Fruit fly (Drosophila melanogaster) whole organism, embryonic: ENCODE results near the gene meso18E.

Source experiments
- B-H1 ChIP-seq: fragments of 200-800 bp; sonication (Bioruptor generic); IDR thresholded peaks from 3 replicates; pipeline ENCODE4 v1.3.6; 2022; ENCODE audit warnings: missing biosample characterization, missing genetic modification characterization
- Blimp-1 ChIP-seq: fragments of 200-800 bp; sonication (Bioruptor generic); optimal IDR thresholded peaks from 3 replicates; lab custom pipeline; 2018; ENCODE audit warnings: missing biosample characterization, missing genetic modification characterization, mild to moderate bottlenecking, moderate library complexity, missing genetic modification reagents
- CG1024 ChIP-seq: fragments of 200-800 bp; sonication (Bioruptor generic); IDR thresholded peaks from 2 replicates; pipeline ENCODE4 v1.3.6; 2022; ENCODE audit warnings: missing biosample characterization, missing genetic modification characterization
- CG10321 ChIP-seq: fragments of 200-800 bp; sonication (Bioruptor generic); IDR thresholded peaks from 2 replicates; pipeline ENCODE4 v1.3.6; 2022; ENCODE audit warnings: missing biosample characterization, missing genetic modification characterization
- CG11504 ChIP-seq: fragments of 200-800 bp; sonication (Bioruptor generic); optimal IDR thresholded peaks from 3 replicates; lab custom pipeline; 2019; ENCODE audit warnings: missing biosample characterization, mild to moderate bottlenecking, missing genetic modification characterization, moderate library complexity
- CG12236 ChIP-seq: fragments of 200-800 bp; sonication (Bioruptor generic); optimal IDR thresholded peaks from 2 replicates; lab custom pipeline; 2016; ENCODE audit warnings: missing biosample characterization, missing genetic modification characterization
- CG15514 ChIP-seq: fragments of 200-800 bp; sonication (Bioruptor generic); optimal IDR thresholded peaks from 3 replicates; lab custom pipeline; 2017; ENCODE audit warnings: missing biosample characterization, missing genetic modification characterization, mild to moderate bottlenecking, moderate library complexity, missing genetic modification reagents
- CG17829 ChIP-seq: fragments of 200-800 bp; optimal IDR thresholded peaks from 2 replicates; lab custom pipeline; 2019; ENCODE audit warnings: missing biosample characterization, mild to moderate bottlenecking, missing genetic modification characterization, moderate library complexity
- CG1832 ChIP-seq: fragments of 200-800 bp; sonication (Bioruptor generic); optimal IDR thresholded peaks from 2 replicates; lab custom pipeline; 2017; ENCODE audit warnings: missing biosample characterization, mild to moderate bottlenecking, missing genetic modification characterization, inconsistent platforms
- CG2199 ChIP-seq: fragments of 200-800 bp; sonication (Bioruptor generic); IDR thresholded peaks from 3 replicates; pipeline ENCODE4 v1.3.6; 2022; ENCODE audit warnings: missing biosample characterization, missing genetic modification characterization
- CG2202 ChIP-seq: fragments of 200-800 bp; sonication (Bioruptor generic); optimal IDR thresholded peaks from 2 replicates; lab custom pipeline; 2018; ENCODE audit warnings: missing biosample characterization, mild to moderate bottlenecking, missing genetic modification characterization
- CG32532 ChIP-seq: fragments of 200-800 bp; sonication (Bioruptor generic); IDR thresholded peaks from 2 replicates; pipeline ENCODE4 v1.3.6; 2022; ENCODE audit warnings: missing biosample characterization, missing genetic modification characterization
- CG33557 ChIP-seq: fragments of 200-800 bp; sonication (Bioruptor generic); optimal IDR thresholded peaks from 2 replicates; lab custom pipeline; 2019; ENCODE audit warnings: missing biosample characterization, mild to moderate bottlenecking, missing genetic modification characterization, moderate library complexity
- CG3995 ChIP-seq: fragments of 200-800 bp; sonication (Bioruptor generic); optimal IDR thresholded peaks from 3 replicates; lab custom pipeline; 2016; ENCODE audit warnings: missing biosample characterization, missing genetic modification characterization
- CG5245 ChIP-seq: fragments of 200-800 bp; sonication (Bioruptor generic); optimal IDR thresholded peaks from 3 replicates; lab custom pipeline; 2016; ENCODE audit warnings: missing biosample characterization, missing genetic modification characterization
- CG6254 ChIP-seq: fragments of 200-800 bp; sonication (Bioruptor generic); optimal IDR thresholded peaks from 3 replicates; lab custom pipeline; 2017; ENCODE audit warnings: mild to moderate bottlenecking, missing biosample characterization, missing genetic modification reagents, missing genetic modification characterization
- CG6689 ChIP-seq: fragments of 200-800 bp; sonication (Bioruptor generic); IDR thresholded peaks from 2 replicates; pipeline ENCODE4 v1.3.6; 2022; ENCODE audit warnings: missing biosample characterization, missing genetic modification characterization
- CG6791 ChIP-seq: fragments of 200-800 bp; sonication (Bioruptor generic); IDR thresholded peaks from 3 replicates; pipeline ENCODE4 v1.3.6; 2022; ENCODE audit warnings: missing biosample characterization, missing genetic modification characterization; ENCODE audit not compliant: partially characterized antibody
- CkIIα-i1 ChIP-seq: fragments of 200-800 bp; sonication (Bioruptor generic); IDR thresholded peaks from 2 replicates; pipeline ENCODE4 v1.3.6; 2022; ENCODE audit warnings: missing biosample characterization, missing genetic modification characterization
- Eip74EF ChIP-seq, 2 experiments: fragments of 200-800 bp in 1 of 2; fragments of >200 bp in 1 of 2; sonication (Bioruptor generic) in 1 of 2; optimal IDR thresholded peaks; 2 replicates each; lab custom pipeline; 2017 to 2019; ENCODE audit warnings: missing biosample characterization in 2 of 2, missing genetic modification characterization in 2 of 2, mild to moderate bottlenecking in 1 of 2, moderate library complexity in 1 of 2
- HLH3B ChIP-seq: fragments of 200-800 bp; sonication (Bioruptor generic); IDR thresholded peaks from 2 replicates; pipeline ENCODE4 v1.3.6; 2022; ENCODE audit warnings: missing biosample characterization, missing genetic modification characterization
- Lim3 ChIP-seq: fragments of 200-800 bp; sonication (Bioruptor generic); IDR thresholded peaks from 2 replicates; pipeline ENCODE4 v1.3.6; 2022; ENCODE audit warnings: missing biosample characterization, missing genetic modification characterization
- Med ChIP-seq: fragments of 200-800 bp; sonication (Bioruptor generic); peaks from one replicate; lab custom pipeline; 2016; ENCODE audit warnings: missing biosample characterization, missing genetic modification characterization, mild to moderate bottlenecking, inconsistent platforms, moderate library complexity
- Nf-YA ChIP-seq: fragments of 200-800 bp; sonication (Bioruptor generic); IDR thresholded peaks from 2 replicates; pipeline ENCODE4 v1.3.6; 2022; ENCODE audit warnings: missing biosample characterization, missing genetic modification characterization
- NfI ChIP-seq: fragments of 200-800 bp; sonication (Bioruptor generic); optimal IDR thresholded peaks from 3 replicates; lab custom pipeline; 2018; ENCODE audit warnings: missing biosample characterization, mild to moderate bottlenecking, missing genetic modification characterization, moderate library complexity
- Pdp1 ChIP-seq, 2 experiments: fragments of 200-800 bp; sonication (Bioruptor generic); optimal IDR thresholded peaks; 3 replicates each; lab custom pipeline; 2016; ENCODE audit warnings: missing biosample characterization in 2 of 2, missing genetic modification characterization in 2 of 2, mild to moderate bottlenecking in 1 of 2, moderate library complexity in 1 of 2
- amos ChIP-seq: fragments of 200-800 bp; sonication (Bioruptor generic); IDR thresholded peaks from 2 replicates; pipeline ENCODE4 v1.3.6; 2022; ENCODE audit warnings: missing biosample characterization, missing genetic modification characterization; ENCODE audit not compliant: partially characterized antibody
- az2 ChIP-seq: fragments of 200-800 bp; sonication (Bioruptor generic); optimal IDR thresholded peaks from 3 replicates; lab custom pipeline; 2016; ENCODE audit warnings: missing biosample characterization, missing genetic modification characterization
- cas ChIP-seq: fragments of 200-800 bp; sonication (Bioruptor generic); IDR thresholded peaks from 2 replicates; pipeline ENCODE4 v1.3.6; 2022; ENCODE audit warnings: missing biosample characterization, missing genetic modification characterization
- chinmo ChIP-seq: fragments of 200-800 bp; sonication (Bioruptor generic); IDR thresholded peaks from 4 replicates; pipeline ENCODE4 v1.3.6; 2022; ENCODE audit warnings: missing biosample characterization, missing genetic modification characterization; ENCODE audit not compliant: partially characterized antibody
- ci ChIP-seq: fragments of 200-800 bp; sonication (Bioruptor generic); IDR thresholded peaks from 3 replicates; pipeline ENCODE4 v1.3.6; 2022; ENCODE audit warnings: missing biosample characterization, missing genetic modification characterization
- da ChIP-seq: fragments of 200-800 bp; sonication (Bioruptor generic); optimal IDR thresholded peaks from 2 replicates; lab custom pipeline; 2016; ENCODE audit warnings: missing biosample characterization, missing genetic modification characterization
- dm ChIP-seq: fragments of 200-800 bp; sonication (Bioruptor generic); optimal IDR thresholded peaks from 3 replicates; lab custom pipeline; 2016; ENCODE audit warnings: missing biosample characterization, missing genetic modification characterization
- ems ChIP-seq: fragments of 200-800 bp; sonication (Bioruptor generic); optimal IDR thresholded peaks from 3 replicates; lab custom pipeline; 2016; ENCODE audit warnings: missing biosample characterization, missing genetic modification characterization
- grau ChIP-seq: fragments of 200-800 bp; optimal IDR thresholded peaks from 3 replicates; lab custom pipeline; 2019; ENCODE audit warnings: missing biosample characterization, mild to moderate bottlenecking, missing genetic modification characterization, moderate library complexity
- h ChIP-seq: fragments of >200 bp; optimal IDR thresholded peaks from 2 replicates; lab custom pipeline; 2017
- insv ChIP-seq, 2 experiments: fragments of 200-800 bp; sonication (Bioruptor generic); optimal IDR thresholded peaks; 3 replicates each; lab custom pipeline; 2016 to 2018; ENCODE audit warnings: missing biosample characterization in 2 of 2, missing genetic modification characterization in 2 of 2
- jumu ChIP-seq: fragments of 200-800 bp; sonication (Bioruptor generic); optimal IDR thresholded peaks from 3 replicates; lab custom pipeline; 2016; ENCODE audit warnings: missing biosample characterization, missing genetic modification characterization
- kni ChIP-seq: fragments of 200-800 bp; sonication (Bioruptor generic); optimal IDR thresholded peaks from 3 replicates; lab custom pipeline; 2017; ENCODE audit warnings: mild to moderate bottlenecking, missing biosample characterization, missing genetic modification reagents, missing genetic modification characterization
- mam ChIP-seq: fragments of 200-800 bp; sonication (Bioruptor generic); optimal IDR thresholded peaks from 3 replicates; lab custom pipeline; 2016; ENCODE audit warnings: missing biosample characterization, missing genetic modification characterization
- nerfin-1 ChIP-seq: fragments of 200-800 bp; sonication (Bioruptor generic); optimal IDR thresholded peaks from 3 replicates; lab custom pipeline; 2019; ENCODE audit warnings: missing biosample characterization, mild to moderate bottlenecking, missing genetic modification characterization, moderate library complexity
- nerfin-2 ChIP-seq: fragments of 200-800 bp; sonication (Bioruptor generic); IDR thresholded peaks from 2 replicates; pipeline ENCODE4 v1.3.6; 2022; ENCODE audit warnings: missing biosample characterization, missing genetic modification characterization; ENCODE audit not compliant: partially characterized antibody
- nmo ChIP-seq: fragments of 200-800 bp; sonication (Bioruptor generic); optimal IDR thresholded peaks from 2 replicates; lab custom pipeline; 2018; ENCODE audit warnings: missing biosample characterization, mild to moderate bottlenecking, missing genetic modification characterization, moderate library complexity
- odd ChIP-seq: fragments of 200-800 bp; sonication (Bioruptor generic); optimal IDR thresholded peaks from 2 replicates; lab custom pipeline; 2017; ENCODE audit warnings: missing biosample characterization, mild to moderate bottlenecking, missing genetic modification characterization
- phol ChIP-seq: fragments of 200-800 bp; sonication (Bioruptor generic); optimal IDR thresholded peaks from 3 replicates; lab custom pipeline; 2018; ENCODE audit warnings: missing biosample characterization, mild to moderate bottlenecking, missing genetic modification characterization, moderate library complexity
- sens ChIP-seq: fragments of 200-800 bp; sonication (Bioruptor generic); peaks from one replicate; lab custom pipeline; 2016; ENCODE audit warnings: missing biosample characterization, missing genetic modification characterization
- sima ChIP-seq: fragments of 200-800 bp; sonication (Bioruptor generic); optimal IDR thresholded peaks from 2 replicates; lab custom pipeline; 2016; ENCODE audit warnings: missing biosample characterization, missing genetic modification characterization
- slp2 ChIP-seq: fragments of 200-800 bp; sonication (Bioruptor generic); optimal IDR thresholded peaks from 2 replicates; lab custom pipeline; 2016; ENCODE audit warnings: missing biosample characterization, missing genetic modification characterization
- trh ChIP-seq: fragments of 200-800 bp; sonication (Bioruptor generic); optimal IDR thresholded peaks from 2 replicates; lab custom pipeline; 2016; ENCODE audit warnings: missing biosample characterization, missing genetic modification characterization
- ttk ChIP-seq: fragments of 200-800 bp; sonication (Bioruptor generic); IDR thresholded peaks from 2 replicates; pipeline ENCODE4 v2.1.2; 2022; ENCODE audit warnings: missing biosample characterization, missing genetic modification characterization
- unpg ChIP-seq: fragments of 200-800 bp; sonication (Bioruptor generic); optimal IDR thresholded peaks from 3 replicates; lab custom pipeline; 2018; ENCODE audit warnings: missing biosample characterization, mild to moderate bottlenecking, missing genetic modification characterization, moderate library complexity
- usp ChIP-seq: fragments of >200 bp; optimal IDR thresholded peaks from 2 replicates; lab custom pipeline; 2017; ENCODE audit warnings: missing biosample characterization, missing genetic modification characterization

Gene meso18E

dm6 chrX:19697255-19697877, 15.5 kb downstream of the meso18E start (continued):
- TF ChIP-seq trh (GFP tag; lab: Kevin White, UChicago) (no peak), CkIIα-i1 (no peak), ems (GFP tag; lab: Kevin White, UChicago) (no peak), kni (GFP tag; lab: Kevin White, UChicago) (no peak), sima (no peak), dm (GFP tag; lab: Kevin White, UChicago) (no peak), nerfin-1 (tag; lab: Kevin White, UChicago) (no peak), CG17829 (tag; lab: Kevin White, UChicago) (no peak), CG11504 (tag; lab: Kevin White, UChicago) (no peak), slp2 (GFP tag; lab: Kevin White, UChicago) (no peak), unpg (no peak), chinmo (GFP tag; lab: Robert Waterston, UW) (0 out of 4 replicates have a peak, but pooled peaks have one; percentile 61), B-H1 (GFP tag; lab: Robert Waterston, UW) (no peak), nerfin-2 (GFP tag; lab: Robert Waterston, UW) (no peak), phol (tag; lab: Kevin White, UChicago) (no peak), nmo (GFP tag; lab: Kevin White, UChicago) (no peak), az2 (GFP tag; lab: Kevin White, UChicago) (no peak), jumu (peak; percentile 24), grau (tag; lab: Kevin White, UChicago) (no peak), Blimp-1 (GFP tag; lab: Kevin White, UChicago) (no peak), insv (GFP tag; optimal IDR thresholded peaks at IDR 0.05; lab: Kevin White, UChicago) (peak; percentile 65 to 93), CG33557 (GFP tag; lab: Kevin White, UChicago) (peak; percentile 17), mam (GFP tag; lab: Kevin White, UChicago) (no peak), Med (GFP tag; lab: Kevin White, UChicago) (peak; percentile 61), CG2199 (0 out of 3 replicates have a peak, but pooled peaks have one; percentile 15), da (GFP tag; lab: Kevin White, UChicago) (no peak), usp (GFP tag; lab: Kevin White, UChicago) (no peak), Nf-YA (GFP tag; lab: Robert Waterston, UW) (no peak), CG2202 (tag; lab: Kevin White, UChicago) (no peak), HLH3B (GFP tag; lab: Robert Waterston, UW) (peak; percentile 26; the same call in 1 of the 2 replicates), NfI (GFP tag; lab: Kevin White, UChicago) (no peak), h (lab: Kevin White, UChicago) (no peak), cas (no peak), ttk (GFP tag; lab: Robert Waterston, UW) (no peak), CG6254 (no peak), Lim3 (GFP tag; lab: Robert Waterston, UW) (no peak), CG5245 (no peak), CG6791 (GFP tag; lab: Robert Waterston, UW) (no peak), Eip74EF (GFP tag; optimal IDR thresholded peaks at IDR 0.05; lab: Kevin White, UChicago) (no peak), odd (GFP tag; lab: Kevin White, UChicago) (no peak)
- TF ChIP-seq, all 482 proteins: peak for 49

dm6 chrX:19696845-19697244, 16.0 kb downstream of the meso18E start, which contains the start of gene Cdc42:
TSS of gene Cdc42 (plus strand) at chrX:19697091.
- TF ChIP-seq CG32532 (GFP tag; lab: Robert Waterston, UW) = peak; percentile 36; the same call in 1 of the 2 replicates
- peak; percentile 49 for TF ChIP-seq sens (GFP tag; lab: Kevin White, UChicago)
- peak; percentile 45 for TF ChIP-seq amos
- peak; percentile 42 for TF ChIP-seq CG15514 (GFP tag; lab: Kevin White, UChicago)
- peak; percentile 30; the same call in 1 of the 2 replicates for TF ChIP-seq CG1024 (GFP tag; lab: Robert Waterston, UW)
- TF ChIP-seq CG1832 (GFP tag; lab: Kevin White, UChicago) = no peak
- peak; percentile 92 for TF ChIP-seq CG3995 (GFP tag; lab: Kevin White, UChicago)
- no peak for TF ChIP-seq CG6689 (GFP tag; lab: Robert Waterston, UW)
- peak; percentile 46; the same call in 1 of the 2 replicates for TF ChIP-seq CG10321 (GFP tag; lab: Robert Waterston, UW)
- TF ChIP-seq CG12236 (GFP tag; lab: Kevin White, UChicago) = no peak
- peak; percentile 30; the same call in 1 of the 3 replicates for TF ChIP-seq ci (GFP tag; lab: Robert Waterston, UW)
- TF ChIP-seq Pdp1 (GFP tag; optimal IDR thresholded peaks at IDR 0.05; lab: Kevin White, UChicago) = peak in 1 of 2 experiments; percentile 6
